Worm (Caenorhabditis elegans): Measurements from ENCODE around the gene ant-1.1.

Gene ant-1.1

ce11 chrIII:13418975-13419374, 44.0 kb upstream of the ant-1.1 start:
- TF ChIP-seq ama-1 (optimal IDR thresholded peaks at IDR 0.05) (no peak), ceh-16 (tag; optimal IDR thresholded peaks at IDR 0.05) (no peak), eor-1 (tag; optimal IDR thresholded peaks at IDR 0.05) (no peak), nhr-28 (tag; optimal IDR thresholded peaks at IDR 0.05) (no peak), lin-15B (tag; optimal IDR thresholded peaks at IDR 0.05) (no peak), egl-27 (tag; optimal IDR thresholded peaks at IDR 0.05) (no peak), nhr-11 (tag; optimal IDR thresholded peaks at IDR 0.05) (no peak), unc-62 (GFP tag; optimal IDR thresholded peaks at IDR 0.05) (no peak), tbx-2 (tag; optimal IDR thresholded peaks at IDR 0.05) (no peak), sea-2 (GFP tag; optimal IDR thresholded peaks at IDR 0.05) (no peak), lin-39 (tag; optimal IDR thresholded peaks at IDR 0.05) (no peak), hmg-11 (tag; optimal IDR thresholded peaks at IDR 0.05) (no peak), egl-5 (tag; optimal IDR thresholded peaks at IDR 0.05) (no peak), ztf-11 (tag; optimal IDR thresholded peaks at IDR 0.05) (no peak), nhr-25 (tag; optimal IDR thresholded peaks at IDR 0.05) (no peak), ZK546.5 (tag; optimal IDR thresholded peaks at IDR 0.05) (no peak), R02D3.7 (tag; optimal IDR thresholded peaks at IDR 0.05) (no peak), daf-12 (tag; optimal IDR thresholded peaks at IDR 0.05) (no peak), nhr-77 (tag; optimal IDR thresholded peaks at IDR 0.05) (no peak)

- no peak for TF ChIP-seq nhr-237 (tag; optimal IDR thresholded peaks at IDR 0.05)
- no peak for TF ChIP-seq daf-12 (tag; optimal IDR thresholded peaks at IDR 0.05)
- no peak for TF ChIP-seq mml-1 (tag; optimal IDR thresholded peaks at IDR 0.05)
- no peak for TF ChIP-seq fkh-10 (GFP tag; optimal IDR thresholded peaks at IDR 0.05)
- no peak for TF ChIP-seq ztf-4 (tag; optimal IDR thresholded peaks at IDR 0.05)
- TF ChIP-seq tbx-2 (tag; optimal IDR thresholded peaks at IDR 0.05), result no peak
- TF ChIP-seq pqm-1 (tag; optimal IDR thresholded peaks at IDR 0.05), result peak; percentile 70
- no peak for TF ChIP-seq eor-1 (tag; optimal IDR thresholded peaks at IDR 0.05)
- peak; percentile 54 for TF ChIP-seq nhr-25 (tag; optimal IDR thresholded peaks at IDR 0.05)
- no peak for TF ChIP-seq fos-1 (tag; optimal IDR thresholded peaks at IDR 0.05)
- no peak for TF ChIP-seq snpc-4 (tag; optimal IDR thresholded peaks at IDR 0.05)
- no peak for TF ChIP-seq nhr-43 (tag; optimal IDR thresholded peaks at IDR 0.05; ENCODE audit: poor library complexity, severe bottlenecking)
- TF ChIP-seq ceh-28 (tag; optimal IDR thresholded peaks at IDR 0.05), result peak; percentile 71
- peak; percentile 70 for TF ChIP-seq nfya-1 (tag; optimal IDR thresholded peaks at IDR 0.05; ENCODE audit: insufficient read depth)
- no peak for TF ChIP-seq nhr-12 (tag; optimal IDR thresholded peaks at IDR 0.05)
- no peak for TF ChIP-seq unc-62 (GFP tag; optimal IDR thresholded peaks at IDR 0.05)
- no peak for TF ChIP-seq nhr-67 (tag; optimal IDR thresholded peaks at IDR 0.05)
- no peak for TF ChIP-seq ceh-9 (tag; optimal IDR thresholded peaks at IDR 0.05)
- no peak for TF ChIP-seq elt-1 (tag; optimal IDR thresholded peaks at IDR 0.05)
- TF ChIP-seq nhr-23 (tag; optimal IDR thresholded peaks at IDR 0.05), result peak; percentile 82
- TF ChIP-seq ceh-16 (tag; optimal IDR thresholded peaks at IDR 0.05), result no peak
- TF ChIP-seq pha-4 (tag; optimal IDR thresholded peaks at IDR 0.05), result peak; percentile 79
- no peak for TF ChIP-seq nhr-76 (tag; optimal IDR thresholded peaks at IDR 0.05)
- TF ChIP-seq egl-27 (tag; optimal IDR thresholded peaks at IDR 0.05), result no peak
- no peak for TF ChIP-seq ama-1 (optimal IDR thresholded peaks at IDR 0.05)
- peak in 1 of 3 experiments; percentile 6 for TF ChIP-seq elt-3 (tag; optimal IDR thresholded peaks at IDR 0.05)
- TF ChIP-seq mdl-1 (tag; optimal IDR thresholded peaks at IDR 0.05), result no peak
- no peak for TF ChIP-seq egl-5 (tag; optimal IDR thresholded peaks at IDR 0.05)
- TF ChIP-seq skn-1 (tag; optimal IDR thresholded peaks at IDR 0.05), result peak; percentile 29
- TF ChIP-seq ZK546.5 (tag; optimal IDR thresholded peaks at IDR 0.05), result no peak
- no peak for TF ChIP-seq lin-39 (tag; optimal IDR thresholded peaks at IDR 0.05)
- no peak for TF ChIP-seq aly-2 (tag; optimal IDR thresholded peaks at IDR 0.05)
- peak; percentile 81 for TF ChIP-seq lin-15B (tag; optimal IDR thresholded peaks at IDR 0.05)
- TF ChIP-seq sea-2 (GFP tag; optimal IDR thresholded peaks at IDR 0.05), result no peak
Observed at ce11 chrIII:13423414-13423813, 39.5 kb upstream of the ant-1.1 start, which contains the start of gene exo-1. Gene exo-1 (plus strand): TSS chrIII:13423514.

ce11 chrIII:13426036-13426435, 36.9 kb upstream of the ant-1.1 start, which contains the start of gene cope-1:
Gene cope-1 (plus strand): TSS chrIII:13426264.
- peak; percentile 67 for TF ChIP-seq hmg-11 (tag; optimal IDR thresholded peaks at IDR 0.05)
- peak; percentile 28 for TF ChIP-seq lin-15B (tag; optimal IDR thresholded peaks at IDR 0.05)
- TF ChIP-seq nhr-12 (tag; optimal IDR thresholded peaks at IDR 0.05), result no peak
- peak; percentile 46 for TF ChIP-seq nfya-1 (tag; optimal IDR thresholded peaks at IDR 0.05; ENCODE audit: insufficient read depth)
